Worm (Caenorhabditis elegans): ENCODE data around the gene C27F2.6.

Gene C27F2.6

DNA sequence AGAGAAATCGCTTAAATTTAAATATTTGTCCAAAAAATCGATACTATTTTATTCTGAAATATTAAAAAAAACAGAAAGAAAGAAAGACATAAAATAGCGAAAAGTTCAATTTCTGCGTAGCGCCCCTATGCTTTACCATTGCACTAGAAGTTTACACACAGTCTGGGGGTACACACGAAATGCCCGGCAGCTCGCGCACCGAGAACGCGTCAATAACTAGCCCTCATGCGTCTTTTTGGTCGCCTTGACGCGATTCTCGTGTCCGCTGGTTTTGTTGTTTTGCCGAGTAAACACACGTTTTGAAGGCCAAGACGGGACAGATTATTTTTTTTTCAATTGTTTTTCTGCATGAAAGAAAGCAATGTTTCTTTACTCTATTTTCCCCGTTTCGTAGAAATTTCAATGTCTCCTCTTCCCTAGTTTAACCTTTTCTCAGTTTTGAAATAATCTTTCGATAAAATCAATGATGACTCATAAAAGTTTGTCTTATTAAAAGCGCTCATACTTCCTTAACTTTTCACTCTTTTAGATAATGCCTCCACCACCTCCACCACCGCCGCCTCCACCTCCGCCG lies 37.9 kb upstream of the C27F2.6 start, which contains the start of gene wip-1 (continued):
- TF ChIP-seq cebp-1 (GFP tag; IDR thresholded peaks at IDR 0.05) = peak; percentile 90
- TF ChIP-seq cebp-1 (tag; optimal IDR thresholded peaks at IDR 0.05) = peak; percentile 97
- TF ChIP-seq ztf-22 (GFP tag; optimal IDR thresholded peaks at IDR 0.05) = peak; percentile 91
- TF ChIP-seq die-1 (tag; optimal IDR thresholded peaks at IDR 0.05) = peak; percentile 72
- TF ChIP-seq ceh-40 (GFP tag; IDR thresholded peaks at IDR 0.05) = no peak
- peak; percentile 98 for TF ChIP-seq rcor-1 (GFP tag; IDR thresholded peaks at IDR 0.05)
- no peak for TF ChIP-seq F57C9.4 (tag; optimal IDR thresholded peaks at IDR 0.05)
- peak; percentile 98 for TF ChIP-seq nfyb-1 (GFP tag; IDR thresholded peaks at IDR 0.05)
- TF ChIP-seq lsy-27 (tag; optimal IDR thresholded peaks at IDR 0.05; ENCODE audit: borderline replicate concordance, insufficient read depth) = peak; percentile 81
- TF ChIP-seq F33H1.4 (GFP tag; IDR thresholded peaks at IDR 0.05) = peak; percentile 92
- TF ChIP-seq Y79H2A.3 (GFP tag; conservative IDR thresholded peaks at IDR 0.05) = peak; percentile 83
- TF ChIP-seq F37B4.10 (GFP tag; IDR thresholded peaks at IDR 0.05) = 0 out of 2 replicates have a peak, but pooled peaks have one; percentile 87
- TF ChIP-seq bed-2 (GFP tag; IDR thresholded peaks at IDR 0.05) = peak; percentile 56; the same call in 1 of the 2 replicates
- no peak for TF ChIP-seq mes-4 (tag; optimal IDR thresholded peaks at IDR 0.05)
- peak; percentile 87 for TF ChIP-seq sea-2 (GFP tag; IDR thresholded peaks at IDR 0.05)
- TF ChIP-seq snpc-4 (GFP tag; optimal IDR thresholded peaks at IDR 0.05) = peak; percentile 80
- TF ChIP-seq snpc-4 (tag; optimal IDR thresholded peaks at IDR 0.05) = peak; percentile 86 to 93 (median 90)
- peak; percentile 98 for TF ChIP-seq Y53G8AR.9 (GFP tag; conservative IDR thresholded peaks at IDR 0.05)
- peak; percentile 98 for TF ChIP-seq lin-54 (GFP tag; optimal IDR thresholded peaks at IDR 0.05)
- TF ChIP-seq cebp-2 (GFP tag; IDR thresholded peaks at IDR 0.05) = peak; percentile 81; the same call in 1 of the 2 replicates
- TF ChIP-seq gei-17 (GFP tag; optimal IDR thresholded peaks at IDR 0.05) = peak; percentile 85
- peak; percentile 79 for TF ChIP-seq efl-1 (GFP tag; optimal IDR thresholded peaks at IDR 0.05)
- peak; percentile 64 for TF ChIP-seq zim-3 (tag; optimal IDR thresholded peaks at IDR 0.05)
- peak; percentile 96 for TF ChIP-seq repo-1 (tag; optimal IDR thresholded peaks at IDR 0.05)
- TF ChIP-seq ceh-100 (GFP tag; IDR thresholded peaks at IDR 0.05) = peak; percentile 89
- TF ChIP-seq egl-44 (GFP tag; IDR thresholded peaks at IDR 0.05) = peak; percentile 96
- peak; percentile 93 for TF ChIP-seq F39B2.1 (GFP tag; IDR thresholded peaks at IDR 0.05)
- peak; percentile 64 for TF ChIP-seq egrh-3 (GFP tag; IDR thresholded peaks at IDR 0.05)
- peak; percentile 100 for TF ChIP-seq ztf-18 (tag; optimal IDR thresholded peaks at IDR 0.05)
- TF ChIP-seq zfh-2 (GFP tag; conservative IDR thresholded peaks at IDR 0.05) = peak; percentile 97
- peak; percentile 80 for TF ChIP-seq pha-4 (tag; optimal IDR thresholded peaks at IDR 0.05)
- peak; percentile 89 for TF ChIP-seq lin-26 (GFP tag; IDR thresholded peaks at IDR 0.05)
- peak; percentile 34 for TF ChIP-seq B0261.1 (tag; optimal IDR thresholded peaks at IDR 0.05)
- TF ChIP-seq atf-7 (tag; optimal IDR thresholded peaks at IDR 0.05) = peak; percentile 92
- TF ChIP-seq dpl-1 (GFP tag; optimal IDR thresholded peaks at IDR 0.05) = peak; percentile 86
- peak; percentile 96 for TF ChIP-seq snpc-1.3 (tag; optimal IDR thresholded peaks at IDR 0.05; ENCODE audit: insufficient read depth)
- peak; percentile 79 for TF ChIP-seq tbp1 (GFP tag; optimal IDR thresholded peaks at IDR 0.05)
- peak; percentile 17 for TF ChIP-seq unc-62 (GFP tag; optimal IDR thresholded peaks at IDR 0.05)
- peak; percentile 96 for TF ChIP-seq C17E4.6 (GFP tag; IDR thresholded peaks at IDR 0.05)
- TF ChIP-seq nhr-90 (tag; optimal IDR thresholded peaks at IDR 0.05) = peak; percentile 92
- TF ChIP-seq ets-4 (GFP tag; optimal IDR thresholded peaks at IDR 0.05) = peak; percentile 97
- TF ChIP-seq ekl-4 (GFP tag; IDR thresholded peaks at IDR 0.05) = peak; percentile 98
- TF ChIP-seq tlf-1 (GFP tag; optimal IDR thresholded peaks at IDR 0.05) = peak; percentile 99
- peak; percentile 86 for TF ChIP-seq xnd-1 (tag; optimal IDR thresholded peaks at IDR 0.05)
- peak; percentile 93 for TF ChIP-seq C06A6.2 (GFP tag; conservative IDR thresholded peaks at IDR 0.05)
- TF ChIP-seq madf-6 (GFP tag; IDR thresholded peaks at IDR 0.05) = peak; percentile 97
- peak; percentile 97 for TF ChIP-seq ztf-26 (tag; optimal IDR thresholded peaks at IDR 0.05)
- TF ChIP-seq F22D6.2 (tag; optimal IDR thresholded peaks at IDR 0.05) = peak; percentile 87
- peak; percentile 96 for TF ChIP-seq mcd-1 (GFP tag; IDR thresholded peaks at IDR 0.05)

Data from whole organism, young adult.